Worm (Caenorhabditis elegans): ENCODE data around the gene dcar-1.
"Not testable (repeated sequence)": the region's sequence is repeated elsewhere in the genome, so short reads cannot be mapped to it uniquely, and the experiment has no call there.

The dcar-1 gene

ce11 chrV:17897646-17898045 lies 12.5 kb upstream of the dcar-1 start, which contains the start of gene C06H5.13:
Gene C06H5.13, minus strand, starts transcription at chrV:17897746.
- TF ChIP-seq lin-1 (GFP tag; IDR thresholded peaks at IDR 0.05); ztf-11 (tag; optimal IDR thresholded peaks at IDR 0.05); nhr-28 (tag; optimal IDR thresholded peaks at IDR 0.05): not testable (repeated sequence)

- no peak for TF ChIP-seq dmd-6 (GFP tag; IDR thresholded peaks at IDR 0.05)
- peak; percentile 36 for TF ChIP-seq aha-1 (tag)
Measured at ce11 chrV:17899503-17899902, 10.6 kb upstream of the dcar-1 start, which contains the start of gene fbxa-157. Gene fbxa-157, plus strand, starts transcription at chrV:17899803.

ce11 chrV:17903829-17904228 lies 6.3 kb upstream of the dcar-1 start, which contains the start of gene C06H5.14:
Gene C06H5.14, plus strand, starts transcription at chrV:17904129.
- peak in 1 of 2 experiments; percentile 73 for TF ChIP-seq unc-62 (GFP tag; optimal IDR thresholded peaks at IDR 0.05 in 1 of 2)
- not testable (repeated sequence) for TF ChIP-seq unc-62 (tag; optimal IDR thresholded peaks at IDR 0.05)

- TF ChIP-seq arid-1 (GFP tag; conservative IDR thresholded peaks at IDR 0.05): no peak
- no peak for TF ChIP-seq ZK546.5 (tag; optimal IDR thresholded peaks at IDR 0.05)
- peak; percentile 76 for TF ChIP-seq nhr-25 (tag; optimal IDR thresholded peaks at IDR 0.05; ENCODE audit: borderline replicate concordance, insufficient read depth)
- peak; percentile 14 for TF ChIP-seq aha-1 (tag)
- TF ChIP-seq snpc-4 (tag; optimal IDR thresholded peaks at IDR 0.05): no peak
- TF ChIP-seq lsy-2 (tag; optimal IDR thresholded peaks at IDR 0.05): no peak
- peak; percentile 57 for TF ChIP-seq hlh-30 (tag; optimal IDR thresholded peaks at IDR 0.05; ENCODE audit: insufficient read depth)
- TF ChIP-seq R02D3.7 (tag; optimal IDR thresholded peaks at IDR 0.05): no peak
- TF ChIP-seq tra-1 (GFP tag; IDR thresholded peaks at IDR 0.05): no peak
- TF ChIP-seq hlh-11 (tag; optimal IDR thresholded peaks at IDR 0.05): peak; percentile 18
- TF ChIP-seq zip-11 (GFP tag; IDR thresholded peaks at IDR 0.05): no peak
- peak in 1 of 2 experiments; percentile 50 for TF ChIP-seq mdl-1 (tag; optimal IDR thresholded peaks at IDR 0.05)
- TF ChIP-seq Y48G9A.11 (GFP tag; IDR thresholded peaks at IDR 0.05): no peak
- no peak for TF ChIP-seq lin-1 (GFP tag; IDR thresholded peaks at IDR 0.05)
- TF ChIP-seq dpl-1 (GFP tag; optimal IDR thresholded peaks at IDR 0.05): no peak
- TF ChIP-seq ceh-28 (tag; optimal IDR thresholded peaks at IDR 0.05): peak; percentile 10
- TF ChIP-seq nhr-28 (tag; optimal IDR thresholded peaks at IDR 0.05): peak; percentile 46
- peak in 1 of 2 experiments; percentile 95 for TF ChIP-seq unc-62 (GFP tag; optimal IDR thresholded peaks at IDR 0.05 in 1 of 2)
- no peak for TF ChIP-seq unc-62 (tag; optimal IDR thresholded peaks at IDR 0.05)
Measured at ce11 chrV:17905765-17906164, 4.4 kb upstream of the dcar-1 start.

ce11 chrV:17918726-17919125 lies 8.6 kb downstream of the dcar-1 start, which contains the start of gene C06H5.8:
Gene C06H5.8, plus strand, starts transcription at chrV:17919026.
- TF ChIP-seq aha-1 (tag) (no peak), tag-97 (GFP tag; IDR thresholded peaks at IDR 0.05) (no peak), Y105C5A.15 (GFP tag; IDR thresholded peaks at IDR 0.05) (no peak), D1046.2 (GFP tag; IDR thresholded peaks at IDR 0.05) (no peak), ama-1 (optimal IDR thresholded peaks at IDR 0.05) (no peak)

- TF ChIP-seq daf-16 (GFP tag; optimal IDR thresholded peaks at IDR 0.05) (no peak), daf-16 (tag; optimal IDR thresholded peaks at IDR 0.05) (peak; percentile 4), hlh-30 (tag; optimal IDR thresholded peaks at IDR 0.05; ENCODE audit: insufficient read depth) (peak; percentile 60), F49E8.2 (tag; optimal IDR thresholded peaks at IDR 0.05; ENCODE audit: borderline replicate concordance) (no peak), hlh-11 (tag; optimal IDR thresholded peaks at IDR 0.05) (peak; percentile 24), rbr-2 (tag; optimal IDR thresholded peaks at IDR 0.05) (peak; percentile 20), ztf-7 (tag; optimal IDR thresholded peaks at IDR 0.05) (no peak), hmg-1.1 (GFP tag; IDR thresholded peaks at IDR 0.05) (0 out of 2 replicates have a peak, but pooled peaks have one; percentile 22), fkh-10 (GFP tag; optimal IDR thresholded peaks at IDR 0.05) (peak; percentile 15), F26F4.8 (GFP tag; conservative IDR thresholded peaks at IDR 0.05) (no peak), duxl-1 (tag; optimal IDR thresholded peaks at IDR 0.05; ENCODE audit: poor library complexity) (peak; percentile 67), unc-62 (GFP tag; optimal IDR thresholded peaks at IDR 0.05 in 1 of 2) (peak in 1 of 2 experiments; percentile 76), unc-62 (tag; optimal IDR thresholded peaks at IDR 0.05) (no peak), spr-1 (tag; optimal IDR thresholded peaks at IDR 0.05) (no peak), dve-1 (tag; optimal IDR thresholded peaks at IDR 0.05; ENCODE audit: insufficient read depth) (peak; percentile 78), snpc-4 (tag; optimal IDR thresholded peaks at IDR 0.05) (no peak), dpl-1 (GFP tag; optimal IDR thresholded peaks at IDR 0.05) (peak; percentile 97), nhr-42 (GFP tag; IDR thresholded peaks at IDR 0.05) (0 out of 2 replicates have a peak, but pooled peaks have one; percentile 6), mes-2 (tag; optimal IDR thresholded peaks at IDR 0.05; ENCODE audit: poor library complexity, severe bottlenecking) (peak; percentile 84), nhr-48 (tag; optimal IDR thresholded peaks at IDR 0.05) (no peak), zag-1 (tag; optimal IDR thresholded peaks at IDR 0.05) (peak; percentile 6), nhr-28 (tag; optimal IDR thresholded peaks at IDR 0.05) (peak; percentile 27), nhr-6 (tag; optimal IDR thresholded peaks at IDR 0.05) (peak; percentile 42)
Measured at ce11 chrV:17921423-17921822, 11.3 kb downstream of the dcar-1 start, which contains the start of gene E01B7.2. Gene E01B7.2, plus strand, starts transcription at chrV:17921772.
